Fruit fly (Drosophila melanogaster) whole organism, embryonic: ENCODE measurements around the gene Nf-YA.

ENCODE experiments used
- ATbp ChIP-seq: fragments of 200-800 bp; sonication (Bioruptor generic); optimal IDR thresholded peaks from 2 replicates; lab custom pipeline; 2017; ENCODE audit warnings: missing biosample characterization, mild to moderate bottlenecking, missing genetic modification characterization, missing genetic modification reagents
- Aef1 ChIP-seq: fragments of 200-800 bp; sonication (Bioruptor generic); IDR thresholded peaks from 3 replicates; pipeline ENCODE4 v1.3.6; 2022; ENCODE audit warnings: missing biosample characterization, missing genetic modification characterization
- CG12071 ChIP-seq: fragments of 200-800 bp; sonication (Bioruptor generic); optimal IDR thresholded peaks from 3 replicates; lab custom pipeline; 2018; ENCODE audit warnings: missing biosample characterization, mild to moderate bottlenecking, missing genetic modification characterization
- CG12769 ChIP-seq: fragments of 200-800 bp; sonication (Bioruptor generic); optimal IDR thresholded peaks from 2 replicates; lab custom pipeline; 2019; ENCODE audit warnings: missing biosample characterization, mild to moderate bottlenecking, missing genetic modification characterization, moderate library complexity
- CG18599 ChIP-seq: fragments of 200-800 bp; sonication (Bioruptor generic); optimal IDR thresholded peaks from 3 replicates; lab custom pipeline; 2017; ENCODE audit warnings: missing biosample characterization, missing genetic modification characterization, mild to moderate bottlenecking, moderate library complexity, missing genetic modification reagents
- CG3065 ChIP-seq: fragments of 200-800 bp; sonication (Bioruptor generic); optimal IDR thresholded peaks from 2 replicates; lab custom pipeline; 2016; ENCODE audit warnings: missing biosample characterization, missing genetic modification characterization
- CG31365 ChIP-seq: fragments of 200-800 bp; sonication (Bioruptor generic); optimal IDR thresholded peaks from 2 replicates; lab custom pipeline; 2018; ENCODE audit warnings: missing biosample characterization, mild to moderate bottlenecking, missing genetic modification characterization
- CG3163 ChIP-seq: fragments of 200-800 bp; sonication (Bioruptor generic); optimal IDR thresholded peaks from 3 replicates; lab custom pipeline; 2016; ENCODE audit warnings: missing biosample characterization, missing genetic modification characterization
- CG33557 ChIP-seq: fragments of 200-800 bp; sonication (Bioruptor generic); optimal IDR thresholded peaks from 2 replicates; lab custom pipeline; 2019; ENCODE audit warnings: missing biosample characterization, mild to moderate bottlenecking, missing genetic modification characterization, moderate library complexity
- CG3847 ChIP-seq: fragments of 200-800 bp; sonication (Bioruptor generic); IDR thresholded peaks from 2 replicates; pipeline ENCODE4 v1.3.6; 2022; ENCODE audit warnings: missing biosample characterization, missing genetic modification characterization
- CG42726 ChIP-seq: fragments of 200-800 bp; sonication (Bioruptor generic); IDR thresholded peaks from 2 replicates; pipeline ENCODE4 v1.3.6; 2022; ENCODE audit warnings: missing biosample characterization, missing genetic modification characterization; ENCODE audit not compliant: partially characterized antibody
- CG4328 ChIP-seq: fragments of 200-800 bp; sonication (Bioruptor generic); optimal IDR thresholded peaks from 3 replicates; lab custom pipeline; 2017; ENCODE audit warnings: missing biosample characterization, missing genetic modification reagents, missing genetic modification characterization
- CG8281 ChIP-seq: fragments of 200-800 bp; sonication (Bioruptor generic); optimal IDR thresholded peaks from 2 replicates; lab custom pipeline; 2018; ENCODE audit warnings: missing biosample characterization, mild to moderate bottlenecking, missing genetic modification characterization, moderate library complexity
- CG8290 ChIP-seq, 3 experiments: fragments of 200-800 bp; sonication (Bioruptor generic); optimal IDR thresholded peaks; 2 replicates each; lab custom pipeline; 2016 to 2019; ENCODE audit warnings: missing biosample characterization in 3 of 3, missing genetic modification characterization in 3 of 3, mild to moderate bottlenecking in 2 of 3, moderate library complexity in 1 of 3
- CrebB ChIP-seq: fragments of 200-800 bp; sonication (Bioruptor generic); optimal IDR thresholded peaks from 3 replicates; lab custom pipeline; 2018; ENCODE audit warnings: missing biosample characterization, mild to moderate bottlenecking, missing genetic modification characterization
- E2f1 ChIP-seq: fragments of 200-800 bp; sonication (Bioruptor generic); IDR thresholded peaks from 2 replicates; pipeline ENCODE4 v1.3.6; 2022; ENCODE audit warnings: missing biosample characterization, missing genetic modification characterization
- Fer1 ChIP-seq: fragments of 200-800 bp; sonication (Bioruptor generic); optimal IDR thresholded peaks from 2 replicates; lab custom pipeline; 2017; ENCODE audit warnings: missing biosample characterization, mild to moderate bottlenecking, missing genetic modification characterization
- Jarid2 ChIP-seq: fragments of 200-800 bp; sonication (Bioruptor generic); optimal IDR thresholded peaks from 3 replicates; lab custom pipeline; 2017; ENCODE audit warnings: mild to moderate bottlenecking, missing biosample characterization, missing genetic modification reagents, missing genetic modification characterization
- Med ChIP-seq: fragments of 200-800 bp; sonication (Bioruptor generic); peaks from one replicate; lab custom pipeline; 2016; ENCODE audit warnings: missing biosample characterization, missing genetic modification characterization, mild to moderate bottlenecking, inconsistent platforms, moderate library complexity
- Nf-YC ChIP-seq: fragments of 200-800 bp; optimal IDR thresholded peaks from 3 replicates; lab custom pipeline; 2019; ENCODE audit warnings: missing biosample characterization, mild to moderate bottlenecking, missing genetic modification characterization, moderate library complexity
- PHDP ChIP-seq: fragments of 200-800 bp; sonication (Bioruptor generic); optimal IDR thresholded peaks from 3 replicates; lab custom pipeline; 2018; ENCODE audit warnings: missing biosample characterization, mild to moderate bottlenecking, missing genetic modification characterization, moderate library complexity
- Pdp1 ChIP-seq, 2 experiments: fragments of 200-800 bp; sonication (Bioruptor generic); optimal IDR thresholded peaks; 3 replicates each; lab custom pipeline; 2016; ENCODE audit warnings: missing biosample characterization in 2 of 2, missing genetic modification characterization in 2 of 2, mild to moderate bottlenecking in 1 of 2, moderate library complexity in 1 of 2
- Side ChIP-seq: fragments of 200-800 bp; sonication (Bioruptor generic); optimal IDR thresholded peaks from 2 replicates; lab custom pipeline; 2016; ENCODE audit warnings: missing biosample characterization, missing genetic modification characterization
- Trl ChIP-seq, 3 experiments: fragments of >200 bp in 2 of 3; fragments of 200-800 bp in 1 of 3; sonication (Bioruptor generic) in 1 of 3; optimal IDR thresholded peaks; 2 replicates in 1 of 3; 3 replicates in 2 of 3; lab custom pipeline; 2016 to 2017; ENCODE audit warnings: missing biosample characterization in 1 of 3, missing genetic modification characterization in 1 of 3
- abd-A ChIP-seq: fragments of 200-800 bp; sonication (Bioruptor generic); optimal IDR thresholded peaks from 3 replicates; lab custom pipeline; 2019; ENCODE audit warnings: missing biosample characterization, mild to moderate bottlenecking, missing genetic modification characterization, moderate library complexity
- al ChIP-seq: fragments of 200-800 bp; sonication (Bioruptor generic); IDR thresholded peaks from 2 replicates; pipeline ENCODE4 v1.3.6; 2022; ENCODE audit warnings: missing biosample characterization, missing genetic modification characterization
- bbx ChIP-seq: fragments of 200-800 bp; sonication (Bioruptor generic); IDR thresholded peaks from 2 replicates; pipeline ENCODE4 v1.3.6; 2022; ENCODE audit warnings: missing biosample characterization, missing genetic modification characterization; ENCODE audit not compliant: partially characterized antibody
- cg ChIP-seq: fragments of 200-800 bp; sonication (Bioruptor generic); optimal IDR thresholded peaks from 3 replicates; lab custom pipeline; 2019; ENCODE audit warnings: missing biosample characterization, mild to moderate bottlenecking, missing genetic modification characterization, moderate library complexity
- chinmo ChIP-seq: fragments of 200-800 bp; sonication (Bioruptor generic); IDR thresholded peaks from 4 replicates; pipeline ENCODE4 v1.3.6; 2022; ENCODE audit warnings: missing biosample characterization, missing genetic modification characterization; ENCODE audit not compliant: partially characterized antibody
- chn ChIP-seq: fragments of 200-800 bp; sonication (Bioruptor generic); optimal IDR thresholded peaks from 2 replicates; lab custom pipeline; 2016; ENCODE audit warnings: missing biosample characterization, missing genetic modification characterization
- exex ChIP-seq: fragments of 200-800 bp; sonication (Bioruptor generic); optimal IDR thresholded peaks from 4 replicates; lab custom pipeline; 2018; ENCODE audit warnings: missing biosample characterization, mild to moderate bottlenecking, missing genetic modification characterization, moderate library complexity
- hkb ChIP-seq, 2 experiments: fragments of 200-800 bp in 1 of 2; fragments of >200 bp in 1 of 2; sonication (Bioruptor generic) in 1 of 2; IDR thresholded peaks in 1 of 2; optimal IDR thresholded peaks in 1 of 2; 2 replicates each; pipeline versions ENCODE4 v1.3.6 to Lab custom; 2017 to 2022; ENCODE audit warnings: missing biosample characterization in 1 of 2, missing genetic modification characterization in 1 of 2
- kah ChIP-seq: fragments of 200-800 bp; sonication (Bioruptor generic); optimal IDR thresholded peaks from 2 replicates; lab custom pipeline; 2018; ENCODE audit warnings: missing biosample characterization, mild to moderate bottlenecking, missing genetic modification characterization
- lab ChIP-seq: fragments of 200-800 bp; sonication (Bioruptor generic); optimal IDR thresholded peaks from 3 replicates; lab custom pipeline; 2017; ENCODE audit warnings: missing biosample characterization, missing genetic modification characterization, mild to moderate bottlenecking, moderate library complexity, missing genetic modification reagents
- lmd ChIP-seq: fragments of 200-800 bp; sonication (Bioruptor generic); IDR thresholded peaks from 2 replicates; pipeline ENCODE4 v1.3.6; 2022; ENCODE audit warnings: missing biosample characterization, missing genetic modification characterization
- mirr ChIP-seq: fragments of 200-800 bp; sonication (Bioruptor generic); optimal IDR thresholded peaks from 3 replicates; lab custom pipeline; 2018; ENCODE audit warnings: missing biosample characterization, mild to moderate bottlenecking, missing genetic modification characterization
- onecut ChIP-seq: fragments of 200-800 bp; sonication (Bioruptor generic); IDR thresholded peaks from 2 replicates; pipeline ENCODE4 v1.3.6; 2022; ENCODE audit warnings: missing biosample characterization, missing genetic modification characterization
- pnt ChIP-seq: fragments of 200-800 bp; sonication (Bioruptor generic); optimal IDR thresholded peaks from 3 replicates; lab custom pipeline; 2016; ENCODE audit warnings: missing biosample characterization, missing genetic modification characterization
- pros ChIP-seq: fragments of 200-800 bp; sonication (Bioruptor generic); optimal IDR thresholded peaks from 3 replicates; lab custom pipeline; 2019; ENCODE audit warnings: missing biosample characterization, mild to moderate bottlenecking, missing genetic modification characterization, moderate library complexity
- row ChIP-seq: fragments of 200-800 bp; sonication (Bioruptor generic); IDR thresholded peaks from 3 replicates; pipeline ENCODE4 v1.3.6; 2022; ENCODE audit warnings: missing biosample characterization, missing genetic modification characterization
- sd ChIP-seq: fragments of 200-800 bp; sonication (Bioruptor generic); optimal IDR thresholded peaks from 3 replicates; lab custom pipeline; 2018; ENCODE audit warnings: missing biosample characterization, mild to moderate bottlenecking, missing genetic modification characterization, moderate library complexity
- sens ChIP-seq: fragments of 200-800 bp; sonication (Bioruptor generic); peaks from one replicate; lab custom pipeline; 2016; ENCODE audit warnings: missing biosample characterization, missing genetic modification characterization
- vvl ChIP-seq: fragments of 200-800 bp; sonication (Bioruptor generic); IDR thresholded peaks from 2 replicates; pipeline ENCODE4 v1.3.6; 2022; ENCODE audit warnings: missing biosample characterization, missing genetic modification characterization
- yki ChIP-seq: fragments of >200 bp; optimal IDR thresholded peaks from 3 replicates; lab custom pipeline; 2018

The Nf-YA gene

DNA sequence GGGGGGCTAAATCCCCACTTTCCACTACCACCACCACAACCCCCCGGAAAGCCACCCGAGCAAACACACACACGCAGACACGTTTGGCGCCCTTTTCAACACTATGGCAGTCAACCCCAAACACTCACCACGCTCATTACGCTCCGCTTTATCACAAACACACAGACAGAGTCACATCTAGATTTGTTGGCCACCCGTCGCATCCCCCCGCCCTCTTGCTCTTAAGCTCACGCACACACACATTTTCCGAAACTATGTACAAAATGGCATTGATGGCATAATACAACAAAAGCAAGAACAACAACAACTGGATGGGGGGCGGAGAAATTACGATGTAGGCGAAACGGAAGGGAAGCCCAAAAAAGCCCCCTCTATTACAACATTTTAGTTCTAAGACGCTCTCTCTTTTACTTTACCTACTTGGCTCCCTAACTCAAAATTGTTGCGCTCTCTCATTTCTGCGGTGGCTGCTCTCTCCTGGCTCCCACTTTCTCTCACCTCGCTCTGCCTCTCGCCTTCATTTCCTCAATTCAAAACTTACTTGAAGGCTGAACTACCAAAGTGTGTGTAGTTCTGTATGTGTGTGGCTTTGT is 23.7 kb upstream of the Nf-YA start (continued):
- peak; percentile 38 for TF ChIP-seq CG4328 (GFP tag; lab: Kevin White, UChicago)
- 0 out of 4 replicates have a peak, but pooled peaks have one; percentile 40 for TF ChIP-seq chinmo (GFP tag; lab: Robert Waterston, UW)
- peak; percentile 13; the same call in 1 of the 3 replicates for TF ChIP-seq row (GFP tag; lab: Robert Waterston, UW)
- 0 out of 2 replicates have a peak, but pooled peaks have one; percentile 36 for TF ChIP-seq CG42726 (GFP tag; lab: Robert Waterston, UW)
- peak; percentile 13 for TF ChIP-seq Jarid2
- peak; percentile 22 for TF ChIP-seq CG12071 (GFP tag; lab: Kevin White, UChicago)
- peak; percentile 29; the same call in 1 of the 2 replicates for TF ChIP-seq vvl (GFP tag; lab: Robert Waterston, UW)
- peak; percentile 11 for TF ChIP-seq CG3163 (GFP tag; lab: Kevin White, UChicago)
- no peak for TF ChIP-seq pnt
- TF ChIP-seq sd = peak; percentile 51
- no peak for TF ChIP-seq CG31365 (tag; lab: Kevin White, UChicago)
- TF ChIP-seq Aef1 (GFP tag; lab: Robert Waterston, UW) = no peak
- TF ChIP-seq pros (GFP tag; lab: Kevin White, UChicago) = peak; percentile 48
- peak; percentile 86 for TF ChIP-seq Med (GFP tag; lab: Kevin White, UChicago)
- no peak for TF ChIP-seq ATbp
- no peak for TF ChIP-seq CG8290 (GFP tag; optimal IDR thresholded peaks at IDR 0.05; lab: Kevin White, UChicago)
- TF ChIP-seq CG8290 (tag; optimal IDR thresholded peaks at IDR 0.05; lab: Kevin White, UChicago) = peak; percentile 10 to 50
- peak; percentile 31 for TF ChIP-seq sens (GFP tag; lab: Kevin White, UChicago)
- TF ChIP-seq Side (GFP tag; lab: Kevin White, UChicago) = peak; percentile 1
- 0 out of 2 replicates have a peak, but pooled peaks have one; percentile 17 for TF ChIP-seq CG3847 (GFP tag; lab: Robert Waterston, UW)
- TF ChIP-seq CG18599 (GFP tag; lab: Kevin White, UChicago) = peak; percentile 16
- peak; percentile 49 for TF ChIP-seq yki
- peak; percentile 22 for TF ChIP-seq CrebB (tag; lab: Kevin White, UChicago)
- no peak for TF ChIP-seq CG3065 (GFP tag; lab: Kevin White, UChicago)
- TF ChIP-seq Pdp1 (GFP tag; optimal IDR thresholded peaks at IDR 0.05; lab: Kevin White, UChicago) = peak in 1 of 2 experiments; percentile 88
- peak; percentile 30 for TF ChIP-seq CG12769 (tag; lab: Kevin White, UChicago)
- TF ChIP-seq mirr (GFP tag; lab: Kevin White, UChicago) = peak; percentile 70
- peak; percentile 28 for TF ChIP-seq Fer1 (GFP tag; lab: Kevin White, UChicago)
- TF ChIP-seq PHDP = no peak
- TF ChIP-seq cg = peak; percentile 88
- TF ChIP-seq al (GFP tag; lab: Robert Waterston, UW) = no peak
- peak; percentile 1 for TF ChIP-seq CG33557
- peak; percentile 16 for TF ChIP-seq exex (tag; lab: Kevin White, UChicago)
- peak; percentile 43 for TF ChIP-seq kah (GFP tag; lab: Kevin White, UChicago)
- TF ChIP-seq Nf-YC = peak; percentile 22
- no peak for TF ChIP-seq hkb (optimal IDR thresholded peaks at IDR 0.05; lab: Kevin White, UChicago)
- TF ChIP-seq hkb (GFP tag; IDR thresholded peaks at IDR 0.05; lab: Robert Waterston, UW) = no peak
- peak; percentile 60 for TF ChIP-seq CG8281 (tag; lab: Kevin White, UChicago)
- TF ChIP-seq abd-A (tag; lab: Kevin White, UChicago) = peak; percentile 99
- TF ChIP-seq lab (GFP tag; lab: Kevin White, UChicago) = peak; percentile 9
- TF ChIP-seq chn (GFP tag; lab: Kevin White, UChicago) = peak; percentile 28
- TF ChIP-seq lmd (GFP tag; lab: Robert Waterston, UW) = peak; percentile 34
- TF ChIP-seq bbx = peak; percentile 31; the same call in 1 of the 2 replicates
- peak; percentile 15; the same call in 1 of the 2 replicates for TF ChIP-seq onecut (GFP tag; lab: Robert Waterston, UW)
- no peak for TF ChIP-seq E2f1 (GFP tag; lab: Robert Waterston, UW)
- peak; percentile 83 to 84 for TF ChIP-seq Trl (optimal IDR thresholded peaks at IDR 0.05; lab: Kevin White, UChicago)
- no peak for TF ChIP-seq Trl (GFP tag; optimal IDR thresholded peaks at IDR 0.05; lab: Kevin White, UChicago)
